Worm (Caenorhabditis elegans) whole organism, early embryonic: ENCODE data around the gene maoc-1.

Experiments
- B0310.2 ChIP-seq: sonication (generic microtip); optimal IDR thresholded peaks from 2 replicates; lab custom pipeline; 2016; ENCODE audit warnings: mild to moderate bottlenecking, missing genetic modification characterization, missing compliant biosample characterization
- aly-1 ChIP-seq: sonication (generic microtip); optimal IDR thresholded peaks from 2 replicates; lab custom pipeline; 2016; ENCODE audit warnings: missing genetic modification characterization, missing compliant biosample characterization
- ama-1 ChIP-seq: fragments of 150-350 bp; optimal IDR thresholded peaks from 2 replicates; lab custom pipeline; 2014
- ceh-13 ChIP-seq: fragments of 200-800 bp; sonication (Bioruptor generic); optimal IDR thresholded peaks from 2 replicates; lab custom pipeline; 2018; ENCODE audit warnings: mild to moderate bottlenecking, missing genetic modification characterization, missing compliant biosample characterization
- ceh-36 ChIP-seq: sonication (generic microtip); optimal IDR thresholded peaks from 2 replicates; lab custom pipeline; 2016; ENCODE audit warnings: missing genetic modification characterization, inconsistent platforms, missing compliant biosample characterization
- ets-7 ChIP-seq: sonication (generic microtip); optimal IDR thresholded peaks from 2 replicates; lab custom pipeline; 2016; ENCODE audit warnings: missing genotype, missing genetic modification characterization, missing compliant biosample characterization
- flt-1 ChIP-seq: fragments of 200-800 bp; sonication (Bioruptor generic); IDR thresholded peaks from 2 replicates; pipeline ENCODE4 v1.3.6; 2022; ENCODE audit warnings: missing genetic modification characterization, missing compliant biosample characterization
- hmg-4 ChIP-seq: fragments of 200-800 bp; sonication (Bioruptor generic); optimal IDR thresholded peaks from 2 replicates; lab custom pipeline; 2018; ENCODE audit warnings: mild to moderate bottlenecking, missing genetic modification characterization, missing compliant biosample characterization
- pes-1 ChIP-seq: fragments of 200-800 bp; sonication (Bioruptor generic); IDR thresholded peaks from 2 replicates; pipeline ENCODE4 v1.3.6; 2022; ENCODE audit warnings: missing genetic modification reagents, missing genetic modification characterization, missing compliant biosample characterization
- tra-4 ChIP-seq: sonication (generic microtip); optimal IDR thresholded peaks from 2 replicates; lab custom pipeline; 2017; ENCODE audit warnings: missing genetic modification characterization, missing compliant biosample characterization

DNA sequence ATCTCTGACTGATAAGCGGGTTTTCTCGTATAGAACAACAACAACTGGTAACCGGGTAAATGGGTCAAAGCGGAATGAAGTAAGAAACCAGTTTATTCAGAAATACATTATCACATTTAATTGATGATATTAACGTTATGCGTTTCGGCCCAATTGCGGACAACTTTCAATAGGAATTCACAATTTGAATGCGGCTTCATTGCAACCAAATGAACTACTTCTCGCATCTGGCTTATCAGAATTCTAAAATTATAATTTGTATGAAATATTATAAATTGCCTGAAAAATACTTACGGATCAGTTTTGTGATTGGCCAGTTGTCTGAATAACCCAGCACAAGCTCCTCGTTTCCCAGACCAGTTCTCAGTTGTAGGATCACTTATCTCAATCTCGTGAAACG is 27.4 kb upstream of the maoc-1 start, which contains the start of gene col-36:
- TF ChIP-seq ceh-13 (GFP tag; lab: Kevin White, UChicago) (no peak), ama-1 (lab: Kevin White, UChicago) (no peak), tra-4 (no peak), ceh-36 (no peak), aly-1 (tag; lab: Kevin White, UChicago) (no peak), B0310.2 (tag; lab: Kevin White, UChicago) (no peak), pes-1 (GFP tag; lab: Robert Waterston, UW) (no peak), ets-7 (tag; lab: Kevin White, UChicago) (no peak), flt-1 (GFP tag; lab: Robert Waterston, UW) (no peak), hmg-4 (GFP tag; lab: Kevin White, UChicago) (no peak)
